Fruit fly (Drosophila melanogaster): ENCODE data around the gene CG43403.

CG43403 gene

dm6 chr2L:2619887-2620286, at the start of gene CG43403:
Gene CG43403 (plus strand): TSS chr2L:2620187.
- TF ChIP-seq Vsx2 (GFP tag; optimal IDR thresholded peaks at IDR 0.05; ENCODE audit: partially characterized antibody) = no peak
- no peak for TF ChIP-seq jim (GFP tag; optimal IDR thresholded peaks at IDR 0.05)
- TF ChIP-seq Hnf4 (GFP tag; optimal IDR thresholded peaks at IDR 0.05) = no peak
- TF ChIP-seq foxo (GFP tag; optimal IDR thresholded peaks at IDR 0.05) = no peak
- no peak for TF ChIP-seq CG9705 (GFP tag; optimal IDR thresholded peaks at IDR 0.05)
- no peak for TF ChIP-seq fru (GFP tag; optimal IDR thresholded peaks at IDR 0.05)
- TF ChIP-seq Rel (GFP tag; optimal IDR thresholded peaks at IDR 0.05) = no peak
- TF ChIP-seq Rel (tag; optimal IDR thresholded peaks at IDR 0.05) = no peak
- TF ChIP-seq Jra (GFP tag; optimal IDR thresholded peaks at IDR 0.05) = no peak
- no peak for TF ChIP-seq dsf (GFP tag; optimal IDR thresholded peaks at IDR 0.05; ENCODE audit: borderline replicate concordance)

dm6 chr2L:2572937-2573336, 47.0 kb upstream of the CG43403 start, which contains the start of gene Cyp309a2:
Gene Cyp309a2 (minus strand): TSS chr2L:2573037.
- TF ChIP-seq dsf (GFP tag; optimal IDR thresholded peaks at IDR 0.05; ENCODE audit: borderline replicate concordance) (no peak), Jra (GFP tag; optimal IDR thresholded peaks at IDR 0.05) (no peak), Abd-B (GFP tag; optimal IDR thresholded peaks at IDR 0.05) (no peak), CG9705 (GFP tag; optimal IDR thresholded peaks at IDR 0.05) (no peak), rgr (GFP tag; optimal IDR thresholded peaks at IDR 0.05) (no peak), CrebA (GFP tag; optimal IDR thresholded peaks at IDR 0.05; ENCODE audit: borderline replicate concordance) (no peak), sage (GFP tag; optimal IDR thresholded peaks at IDR 0.05) (no peak), foxo (GFP tag; optimal IDR thresholded peaks at IDR 0.05) (no peak), sv (GFP tag; optimal IDR thresholded peaks at IDR 0.05) (no peak), HLH106 (tag; optimal IDR thresholded peaks at IDR 0.05) (no peak), woc (GFP tag; optimal IDR thresholded peaks at IDR 0.05) (no peak), fru (GFP tag; optimal IDR thresholded peaks at IDR 0.05) (no peak), brk (GFP tag; optimal IDR thresholded peaks at IDR 0.05) (no peak)

dm6 chr2L:2574717-2575273, 45.2 kb upstream of the CG43403 start, which contains the start of the genes Rad1 and Sws1:
Gene Rad1 (minus strand): TSS chr2L:2575052.
Gene Sws1 (minus strand): TSS chr2L:2575052.
- TF ChIP-seq Rel (GFP tag; optimal IDR thresholded peaks at IDR 0.05) (no peak), Rel (tag; optimal IDR thresholded peaks at IDR 0.05) (peak; percentile 16), N (GFP tag; optimal IDR thresholded peaks at IDR 0.05) (no peak), fru (GFP tag; optimal IDR thresholded peaks at IDR 0.05) (no peak)

- TF ChIP-seq HLH106 (tag; optimal IDR thresholded peaks at IDR 0.05) (peak; percentile 8), ey (GFP tag; optimal IDR thresholded peaks at IDR 0.05) (no peak)
Observed at dm6 chr2L:2576565-2577360, 43.2 kb upstream of the CG43403 start, which contains the start of gene insv. Gene insv (minus strand): TSS chr2L:2576997.

- no peak for TF ChIP-seq woc (GFP tag; optimal IDR thresholded peaks at IDR 0.05)
- no peak for TF ChIP-seq lola (GFP tag; optimal IDR thresholded peaks at IDR 0.05)
- TF ChIP-seq CG9705 (GFP tag; optimal IDR thresholded peaks at IDR 0.05) = no peak
- no peak for TF ChIP-seq Dif (GFP tag; optimal IDR thresholded peaks at IDR 0.05; ENCODE audit: partially characterized antibody)
- TF ChIP-seq brk (GFP tag; optimal IDR thresholded peaks at IDR 0.05) = no peak
- TF ChIP-seq Vsx2 (GFP tag; optimal IDR thresholded peaks at IDR 0.05; ENCODE audit: partially characterized antibody) = no peak
- no peak for TF ChIP-seq Sp1 (GFP tag; optimal IDR thresholded peaks at IDR 0.05)
- no peak for TF ChIP-seq sage (GFP tag; optimal IDR thresholded peaks at IDR 0.05)
- TF ChIP-seq N (GFP tag; optimal IDR thresholded peaks at IDR 0.05) = no peak
- no peak for TF ChIP-seq usp (GFP tag; optimal IDR thresholded peaks at IDR 0.05)
- TF ChIP-seq HLH106 (tag; optimal IDR thresholded peaks at IDR 0.05) = no peak
- no peak for TF ChIP-seq Hnf4 (GFP tag; optimal IDR thresholded peaks at IDR 0.05)
- TF ChIP-seq Hr78 (GFP tag; optimal IDR thresholded peaks at IDR 0.05) = no peak
- no peak for TF ChIP-seq Hr83 (GFP tag; optimal IDR thresholded peaks at IDR 0.05; ENCODE audit: poor library complexity, severe bottlenecking)
- no peak for TF ChIP-seq Mio (GFP tag; optimal IDR thresholded peaks at IDR 0.05)
- TF ChIP-seq pan (optimal IDR thresholded peaks at IDR 0.05) = no peak
- TF ChIP-seq dl (GFP tag; optimal IDR thresholded peaks at IDR 0.05; ENCODE audit: insufficient read depth in 1 of 2, partially characterized antibody in 2 of 2) = no peak
Observed at dm6 chr2L:2577361-2577737, 42.6 kb upstream of the CG43403 start, which contains the start of gene Elba2. Gene Elba2 (plus strand): TSS chr2L:2577687.

All from whole organism, wandering third instar larva.